Fruit fly (Drosophila melanogaster) whole organism, adult: ENCODE measurements around the gene CG4009.
A peak's percentile ranks its signal among the peaks of the same experiment; 100 is the strongest.
"Not testable (repeated sequence)": the region's sequence is repeated elsewhere in the genome, so short reads cannot be mapped to it uniquely, and the experiment has no call there.

Source experiments
- CG11617 ChIP-seq: fragments of 200-800 bp; sonication (Bioruptor generic); optimal IDR thresholded peaks from 2 replicates; lab custom pipeline; 2017; ENCODE audit warnings: mild to moderate bottlenecking, missing biosample characterization, missing genetic modification reagents, missing genetic modification characterization
- CG12768 ChIP-seq: fragments of 200-800 bp; sonication (Bioruptor generic); optimal IDR thresholded peaks from 2 replicates; lab custom pipeline; 2017; ENCODE audit warnings: missing biosample characterization, missing genetic modification characterization, mild to moderate bottlenecking, moderate library complexity, missing genetic modification reagents
- CG14711 ChIP-seq: fragments of 200-800 bp; sonication (Bioruptor generic); optimal IDR thresholded peaks from 2 replicates; lab custom pipeline; 2018; ENCODE audit warnings: missing biosample characterization, mild to moderate bottlenecking, missing genetic modification characterization, moderate library complexity
- CG1620 ChIP-seq: fragments of 200-800 bp; sonication (Bioruptor generic); optimal IDR thresholded peaks from 2 replicates; lab custom pipeline; 2016; ENCODE audit warnings: missing biosample characterization, missing genetic modification characterization
- CG33017 ChIP-seq: fragments of 200-800 bp; sonication (Bioruptor generic); optimal IDR thresholded peaks from 2 replicates; lab custom pipeline; 2018; ENCODE audit warnings: missing biosample characterization, mild to moderate bottlenecking, missing genetic modification characterization, moderate library complexity
- CG5204 ChIP-seq: fragments of 200-800 bp; sonication (Bioruptor generic); optimal IDR thresholded peaks from 2 replicates; lab custom pipeline; 2016; ENCODE audit warnings: missing biosample characterization, missing genetic modification characterization
- CG7045 ChIP-seq: fragments of 200-800 bp; sonication (Bioruptor generic); optimal IDR thresholded peaks from 2 replicates; lab custom pipeline; 2017; ENCODE audit warnings: missing biosample characterization, mild to moderate bottlenecking, missing genetic modification characterization
- CG7101 ChIP-seq: fragments of 200-800 bp; sonication (Bioruptor generic); optimal IDR thresholded peaks from 2 replicates; lab custom pipeline; 2018; ENCODE audit warnings: missing biosample characterization, mild to moderate bottlenecking, missing genetic modification characterization, moderate library complexity
- Clk ChIP-seq: fragments of 200-800 bp; sonication (Bioruptor generic); optimal IDR thresholded peaks from 2 replicates; lab custom pipeline; 2017; ENCODE audit warnings: missing biosample characterization, missing genetic modification characterization
- Crg-1 ChIP-seq: fragments of 200-800 bp; sonication (Bioruptor generic); optimal IDR thresholded peaks from 2 replicates; lab custom pipeline; 2016; ENCODE audit warnings: missing biosample characterization, missing genetic modification characterization
- Hr96 ChIP-seq: fragments of 200-800 bp; sonication (Bioruptor generic); optimal IDR thresholded peaks from 2 replicates; lab custom pipeline; 2016; ENCODE audit warnings: missing biosample characterization, missing genetic modification characterization
- Mnt ChIP-seq: fragments of 200-800 bp; sonication (Bioruptor generic); optimal IDR thresholded peaks from 2 replicates; lab custom pipeline; 2016; ENCODE audit warnings: missing biosample characterization, mild to moderate bottlenecking, missing genetic modification characterization
- bab1 ChIP-seq: fragments of 200-800 bp; sonication (Bioruptor generic); optimal IDR thresholded peaks from 3 replicates; lab custom pipeline; 2019; ENCODE audit warnings: missing biosample characterization, mild to moderate bottlenecking, missing genetic modification characterization, moderate library complexity
- cic ChIP-seq: fragments of 200-800 bp; sonication (Bioruptor generic); optimal IDR thresholded peaks from 2 replicates; lab custom pipeline; 2017; ENCODE audit warnings: missing biosample characterization, mild to moderate bottlenecking, missing genetic modification characterization, moderate library complexity
- cnc ChIP-seq, 2 experiments: fragments of >200 bp; optimal IDR thresholded peaks; 2 replicates each; lab custom pipeline; 2017
- kay ChIP-seq: fragments of 200-800 bp; sonication (Bioruptor generic); peaks from one replicate; lab custom pipeline; 2016; ENCODE audit warnings: missing biosample characterization, missing genetic modification characterization, borderline replicate concordance
- ovo ChIP-seq: fragments of 200-800 bp; sonication (Bioruptor generic); optimal IDR thresholded peaks from 2 replicates; lab custom pipeline; 2016; ENCODE audit warnings: missing biosample characterization, missing genetic modification characterization
- pad ChIP-seq: fragments of 200-800 bp; sonication (Bioruptor generic); optimal IDR thresholded peaks from 3 replicates; lab custom pipeline; 2017; ENCODE audit warnings: missing biosample characterization, missing genetic modification characterization, mild to moderate bottlenecking, moderate library complexity, missing genetic modification reagents
- tj ChIP-seq: fragments of 200-800 bp; sonication (Bioruptor generic); optimal IDR thresholded peaks from 3 replicates; lab custom pipeline; 2017; ENCODE audit warnings: missing biosample characterization, mild to moderate bottlenecking, missing genetic modification characterization, moderate library complexity
- toe ChIP-seq: fragments of 200-800 bp; sonication (Bioruptor generic); optimal IDR thresholded peaks from 2 replicates; lab custom pipeline; 2016; ENCODE audit warnings: missing biosample characterization, missing genetic modification characterization

Gene CG4009

DNA sequence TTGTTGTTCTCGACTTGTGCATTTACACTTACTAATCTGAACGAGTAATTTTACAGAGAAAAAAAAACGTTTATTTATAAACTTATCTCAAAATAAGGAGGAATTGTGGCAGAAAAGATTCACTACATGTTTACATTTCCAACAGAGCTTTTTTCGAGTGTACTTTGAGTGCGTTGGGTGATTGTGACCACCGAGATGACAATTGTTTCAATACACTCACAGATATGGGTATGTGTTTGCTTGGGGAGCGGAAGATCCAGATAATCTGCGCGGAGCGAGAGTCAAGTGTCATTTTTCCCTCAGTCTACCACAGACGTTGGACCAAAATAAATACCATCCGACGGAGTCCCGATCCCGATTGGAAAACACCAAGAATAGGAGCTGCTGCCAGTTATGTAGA lies 47.3 kb downstream of the CG4009 start, which contains the start of gene MESK4:
Gene MESK4 (plus strand): TSS at position 301 of the 400 bp plus-strand sequence.
- not testable (repeated sequence) for TF ChIP-seq ovo, Crg-1, CG5204 (GFP tag; lab: Kevin White, UChicago)

DNA sequence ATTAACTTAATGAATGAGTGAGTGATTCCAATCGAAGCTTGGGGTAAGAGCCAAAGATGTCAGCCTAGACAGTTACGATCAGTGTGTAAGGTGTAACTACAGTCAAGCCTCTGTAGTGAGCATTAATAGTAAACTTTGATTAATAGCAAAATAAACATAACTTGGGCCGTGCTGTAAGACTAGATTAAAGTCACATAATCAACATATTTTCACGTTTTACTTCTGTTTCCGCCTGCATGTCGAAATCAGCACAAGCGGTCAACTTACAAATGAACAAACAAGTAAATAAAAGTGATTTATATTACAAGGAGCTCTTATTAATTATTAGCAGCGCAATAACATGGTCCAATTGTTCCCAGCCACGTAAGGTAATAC lies 47.9 kb downstream of the CG4009 start:
- TF ChIP-seq CG7101 (tag; lab: Kevin White, UChicago) (no peak), CG14711 (tag; lab: Kevin White, UChicago) (no peak), CG11617 (no peak), pad (GFP tag; lab: Kevin White, UChicago) (no peak), Mnt (GFP tag; lab: Kevin White, UChicago) (no peak), tj (GFP tag; lab: Kevin White, UChicago) (no peak), cic (GFP tag; lab: Kevin White, UChicago) (peak; percentile 12), CG12768 (GFP tag; lab: Kevin White, UChicago) (no peak)

DNA sequence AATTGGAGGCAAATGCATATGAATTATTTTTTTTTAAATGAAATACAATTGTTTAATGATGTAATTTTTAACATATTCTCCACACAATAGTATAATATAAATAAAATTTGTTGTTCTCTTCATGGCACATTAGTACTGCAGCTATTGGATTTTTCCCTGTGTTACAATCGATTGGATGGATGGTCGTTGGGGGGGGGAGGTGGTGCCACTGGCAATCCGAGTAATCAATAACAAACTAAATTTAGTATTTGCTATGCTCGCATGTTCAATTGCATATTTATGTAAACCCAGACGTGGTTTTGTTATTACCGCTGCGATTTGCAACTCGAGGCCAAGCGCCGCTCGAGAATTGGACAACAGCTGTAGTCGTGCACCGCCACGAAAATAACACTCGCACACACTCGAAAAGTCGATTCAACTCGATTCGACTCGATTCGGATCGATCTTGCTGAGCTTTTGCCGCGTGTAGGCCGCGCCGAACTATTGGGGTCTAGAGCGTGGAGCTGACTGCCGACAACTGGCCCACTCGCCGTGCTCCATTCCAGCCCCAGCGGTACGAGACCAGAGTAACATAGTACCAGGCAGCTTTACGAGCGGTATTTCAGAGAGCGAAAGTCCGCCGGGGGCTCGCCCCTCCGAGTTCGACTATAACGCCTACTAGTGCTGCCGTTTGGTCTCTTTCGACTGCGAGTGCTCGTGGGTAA lies 48.5 kb downstream of the CG4009 start, which contains the start of gene CG18622:
Gene CG18622 (minus strand): TSS at position 513 of the 704 bp plus-strand sequence.
- peak; percentile 95 for TF ChIP-seq cic (GFP tag; lab: Kevin White, UChicago)
- TF ChIP-seq pad (GFP tag; lab: Kevin White, UChicago), result peak; percentile 94
- TF ChIP-seq CG7045 (GFP tag; lab: Kevin White, UChicago), result no peak
- peak; percentile 21 for TF ChIP-seq tj (GFP tag; lab: Kevin White, UChicago)
- no peak for TF ChIP-seq Crg-1 (GFP tag; lab: Kevin White, UChicago)
- peak; percentile 3 for TF ChIP-seq CG33017
- peak; percentile 63 for TF ChIP-seq Mnt (GFP tag; lab: Kevin White, UChicago)
- TF ChIP-seq toe (GFP tag; lab: Kevin White, UChicago), result peak; percentile 24
- peak; percentile 56 for TF ChIP-seq ovo (GFP tag; lab: Kevin White, UChicago)
- TF ChIP-seq CG12768 (GFP tag; lab: Kevin White, UChicago), result peak; percentile 88
- TF ChIP-seq CG14711 (tag; lab: Kevin White, UChicago), result no peak
- peak; percentile 82 for TF ChIP-seq kay (GFP tag; lab: Kevin White, UChicago)

DNA sequence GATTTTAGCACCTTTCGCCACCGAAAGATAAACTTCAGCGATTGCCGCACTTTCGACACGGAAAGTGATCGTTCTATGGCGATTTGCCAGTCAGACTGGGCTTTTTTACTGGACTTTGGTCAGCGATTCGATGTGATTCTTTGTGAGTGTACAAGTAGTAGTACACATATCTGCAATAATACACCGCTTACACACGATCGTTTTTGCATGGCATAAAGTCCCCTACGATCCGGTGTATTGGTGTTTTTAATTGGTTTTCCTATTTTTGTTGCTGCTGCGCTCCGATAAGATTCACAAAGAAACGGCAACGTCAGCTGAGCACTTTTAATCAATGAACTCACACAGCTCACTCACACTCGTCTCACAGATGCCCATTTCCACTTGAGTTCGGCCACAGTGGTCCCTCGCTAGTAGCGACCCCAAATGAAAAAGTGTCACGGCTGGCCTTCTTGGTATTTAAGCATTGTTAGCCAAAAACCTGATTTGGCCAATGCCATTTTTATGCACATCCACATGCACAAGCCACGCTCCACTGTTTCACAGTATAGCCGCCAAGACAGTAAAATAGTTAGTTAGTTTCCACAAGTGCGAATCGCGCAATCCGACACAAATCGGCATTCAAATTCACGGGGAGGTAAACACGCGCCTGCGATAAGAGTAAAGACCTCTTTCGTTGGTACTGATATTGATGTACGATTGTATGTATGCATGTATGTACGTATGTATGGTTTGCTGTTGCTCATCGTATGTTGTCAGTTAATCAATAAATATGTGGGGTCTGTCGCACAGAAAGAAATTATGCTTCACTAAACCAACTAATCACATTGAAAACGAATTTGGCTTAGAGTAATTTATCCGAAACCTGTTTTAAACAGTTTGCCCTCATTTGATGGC lies 49.4 kb downstream of the CG4009 start:
- TF ChIP-seq Clk (GFP tag; lab: Kevin White, UChicago) (peak; percentile 94), Mnt (GFP tag; lab: Kevin White, UChicago) (peak; percentile 92), cnc (optimal IDR thresholded peaks at IDR 0.05; lab: Kevin White, UChicago) (no peak), bab1 (GFP tag; lab: Kevin White, UChicago) (peak; percentile 88), CG7101 (tag; lab: Kevin White, UChicago) (peak; percentile 95), Hr96 (peak; percentile 98), CG7045 (GFP tag; lab: Kevin White, UChicago) (peak; percentile 98), CG12768 (GFP tag; lab: Kevin White, UChicago) (peak; percentile 94), tj (GFP tag; lab: Kevin White, UChicago) (peak; percentile 88), CG11617 (peak; percentile 94), Crg-1 (GFP tag; lab: Kevin White, UChicago) (peak; percentile 94), CG5204 (GFP tag; lab: Kevin White, UChicago) (peak; percentile 97), CG1620 (GFP tag; lab: Kevin White, UChicago) (peak; percentile 89), cic (GFP tag; lab: Kevin White, UChicago) (peak; percentile 98), pad (GFP tag; lab: Kevin White, UChicago) (peak; percentile 88), kay (GFP tag; lab: Kevin White, UChicago) (peak; percentile 87), toe (GFP tag; lab: Kevin White, UChicago) (peak; percentile 94), CG33017 (peak; percentile 96), ovo (GFP tag; lab: Kevin White, UChicago) (peak; percentile 66), CG14711 (tag; lab: Kevin White, UChicago) (peak; percentile 86)

DNA sequence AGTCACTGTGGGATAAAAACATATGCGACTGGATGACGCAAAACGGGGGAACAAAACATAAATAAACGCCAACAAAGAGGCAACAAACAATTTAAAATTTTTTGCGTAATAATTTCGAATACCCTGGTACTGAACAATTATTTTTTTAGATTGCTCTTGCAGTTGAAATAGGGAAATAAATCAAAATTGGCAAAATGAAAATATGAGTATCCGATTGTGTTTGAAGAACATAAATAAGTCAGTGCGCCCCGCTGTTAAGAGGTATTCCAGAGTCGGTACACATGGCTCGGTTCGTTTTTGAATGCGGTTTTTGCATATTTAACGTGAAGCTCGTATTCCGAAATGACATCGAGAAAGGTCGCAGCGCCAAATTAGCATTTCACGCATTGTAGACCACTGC lies 50.3 kb downstream of the CG4009 start:
- TF ChIP-seq Clk (GFP tag; lab: Kevin White, UChicago), result no peak
- peak; percentile 79 for TF ChIP-seq kay (GFP tag; lab: Kevin White, UChicago)

DNA sequence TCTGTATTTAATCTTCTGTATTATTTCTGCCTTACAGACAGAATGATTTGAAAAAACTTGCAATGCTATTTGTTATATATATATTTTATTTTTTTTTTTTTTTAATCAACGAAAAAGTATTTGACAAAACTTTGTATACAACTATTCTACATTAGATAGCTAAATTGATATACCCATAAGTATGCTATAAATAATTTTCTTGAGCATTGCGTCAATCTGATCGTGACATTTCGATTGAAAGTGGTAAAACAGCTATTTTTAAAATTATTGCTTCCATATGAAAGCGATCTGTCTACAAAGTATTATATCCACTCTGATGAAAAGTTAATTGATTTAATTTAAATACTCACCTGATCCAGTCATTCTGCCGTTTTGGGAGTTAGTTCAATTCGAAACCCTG lies 51.6 kb downstream of the CG4009 start:
- TF ChIP-seq CG33017 (no peak), CG1620 (GFP tag; lab: Kevin White, UChicago) (no peak), Hr96 (no peak), Mnt (GFP tag; lab: Kevin White, UChicago) (no peak), CG12768 (GFP tag; lab: Kevin White, UChicago) (no peak), bab1 (GFP tag; lab: Kevin White, UChicago) (no peak), cic (GFP tag; lab: Kevin White, UChicago) (no peak), pad (GFP tag; lab: Kevin White, UChicago) (no peak), Clk (GFP tag; lab: Kevin White, UChicago) (no peak), Crg-1 (GFP tag; lab: Kevin White, UChicago) (no peak), tj (GFP tag; lab: Kevin White, UChicago) (no peak), toe (GFP tag; lab: Kevin White, UChicago) (no peak), CG11617 (no peak), cnc (optimal IDR thresholded peaks at IDR 0.05; lab: Kevin White, UChicago) (no peak), CG5204 (GFP tag; lab: Kevin White, UChicago) (no peak), CG7101 (tag; lab: Kevin White, UChicago) (no peak)
